Fruit fly (Drosophila melanogaster) S2 (cell line): ENCODE measurements around the gene Cyfip.
A peak's percentile ranks its signal among the peaks of the same experiment; 100 is the strongest.

Experiments used
- CG8478 ChIP-seq: fragments of >200 bp; optimal IDR thresholded peaks from 2 replicates; lab custom pipeline; 2018
- CTCF ChIP-seq, 2 experiments: fragments of >200 bp; optimal IDR thresholded peaks; 2 replicates each; lab custom pipeline; 2018

Gene Cyfip

DNA sequence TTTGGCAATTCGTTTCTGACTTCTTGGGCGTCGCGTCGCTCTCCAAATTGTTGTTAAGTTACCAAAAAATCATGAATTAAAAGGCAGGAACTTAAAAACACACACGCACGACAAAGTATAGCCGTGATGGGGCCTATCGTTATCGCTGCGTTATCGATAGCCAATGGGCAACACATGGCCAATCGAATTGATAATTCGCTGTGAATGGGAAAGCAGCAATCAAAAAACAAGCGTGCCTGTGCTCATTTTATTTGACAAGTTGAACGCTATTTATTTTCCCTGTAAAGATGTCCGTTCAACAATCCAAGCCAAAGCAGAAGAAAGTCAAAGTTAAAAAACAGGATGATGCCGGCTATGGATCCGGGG lies 12.9 kb downstream of the Cyfip start, which contains the start of the genes Surf4 and CG31301:
Gene Surf4, minus strand, starts transcription at position 159 of the 366 bp plus-strand sequence.
Gene CG31301, plus strand, starts transcription at position 188 of the 366 bp plus-strand sequence.
- TF ChIP-seq CG8478 (lab: Kevin White, UChicago) (no peak), CTCF (optimal IDR thresholded peaks at IDR 0.05; lab: Kevin White, UChicago) (no peak)

dm6 chr3R:15347822-15348221 lies 14.8 kb downstream of the Cyfip start, which contains the start of the genes CG42726 and CG42727:
Gene CG42726, plus strand, starts transcription at chr3R:15348048.
Gene CG42727, plus strand, starts transcription at chr3R:15348048.
- no peak for TF ChIP-seq CG8478 (lab: Kevin White, UChicago)
- no peak for TF ChIP-seq CTCF (optimal IDR thresholded peaks at IDR 0.05; lab: Kevin White, UChicago)

- no peak for TF ChIP-seq CG8478 (lab: Kevin White, UChicago)
- TF ChIP-seq CTCF (optimal IDR thresholded peaks at IDR 0.05; lab: Kevin White, UChicago), result no peak
Observed at dm6 chr3R:15350993-15351426, 17.9 kb downstream of the Cyfip start, which contains the start of the genes Trs33 and Tmtc4. Gene Trs33, minus strand, starts transcription at chr3R:15350995. Gene Tmtc4, plus strand, starts transcription at chr3R:15351225.

dm6 chr3R:15354019-15354418 lies 21.0 kb downstream of the Cyfip start:
- no peak for TF ChIP-seq CG8478 (lab: Kevin White, UChicago)
- no peak for TF ChIP-seq CTCF (optimal IDR thresholded peaks at IDR 0.05; lab: Kevin White, UChicago)

DNA sequence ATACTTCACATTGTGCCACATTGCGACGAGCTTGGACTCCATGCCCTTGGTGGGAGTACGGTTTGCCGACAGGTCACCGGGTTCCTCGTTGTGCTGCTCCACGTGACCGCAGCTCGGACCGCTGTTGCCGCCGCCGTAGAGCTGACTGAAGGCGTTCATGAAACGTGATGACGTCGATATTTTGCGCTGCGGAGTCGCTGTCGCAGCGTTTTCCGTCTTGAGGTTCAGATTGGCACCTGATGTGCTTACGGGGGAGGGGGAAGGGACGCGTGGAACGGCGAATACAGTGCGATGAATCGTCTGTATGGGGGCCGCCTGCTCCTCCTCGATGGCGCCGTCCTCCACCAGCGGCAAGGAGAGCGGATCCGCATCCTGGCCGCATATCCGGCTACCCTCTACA lies 23.1 kb downstream of the Cyfip start:
- TF ChIP-seq CG8478 (lab: Kevin White, UChicago), result no peak
- no peak for TF ChIP-seq CTCF (optimal IDR thresholded peaks at IDR 0.05; lab: Kevin White, UChicago)

- TF ChIP-seq CTCF (optimal IDR thresholded peaks at IDR 0.05; lab: Kevin White, UChicago) (no peak), CG8478 (lab: Kevin White, UChicago) (no peak)
Observed at dm6 chr3R:15356645-15357431, 23.8 kb downstream of the Cyfip start, which contains the start of the genes Atg4b and Hibch. Gene Atg4b, minus strand, starts transcription at chr3R:15356924. Gene Hibch, plus strand, starts transcription at chr3R:15357229.

DNA sequence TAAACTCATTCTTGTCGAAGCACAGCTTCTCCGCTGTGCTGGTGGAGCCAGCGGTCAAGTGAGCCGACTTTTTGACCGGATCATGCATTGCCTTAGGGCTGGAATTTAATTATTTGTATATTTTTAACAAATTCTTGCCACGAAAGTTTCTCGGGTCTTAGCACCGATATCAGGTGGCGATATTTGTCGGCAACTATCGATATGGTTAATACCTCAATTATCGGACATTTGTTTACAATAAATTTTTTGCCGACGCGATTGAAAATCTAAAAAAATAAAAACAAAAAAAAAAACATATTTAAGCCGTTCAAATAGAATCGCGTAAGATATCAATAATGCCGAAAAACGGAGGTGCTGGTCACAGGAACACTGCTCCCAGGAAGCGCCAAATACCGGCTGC lies 28.4 kb downstream of the Cyfip start, which contains the start of the genes Cog2 and Trax:
Gene Cog2, minus strand, starts transcription at position 168 of the 400 bp plus-strand sequence.
Gene Trax, plus strand, starts transcription at position 203 of the 400 bp plus-strand sequence.
- no peak for TF ChIP-seq CTCF (optimal IDR thresholded peaks at IDR 0.05; lab: Kevin White, UChicago)
- no peak for TF ChIP-seq CG8478 (lab: Kevin White, UChicago)

- no peak for TF ChIP-seq CG8478 (lab: Kevin White, UChicago)
- TF ChIP-seq CTCF (optimal IDR thresholded peaks at IDR 0.05; lab: Kevin White, UChicago), result no peak
Observed at dm6 chr3R:15363608-15364007, 30.5 kb downstream of the Cyfip start, which contains the start of gene CG6171. Gene CG6171, minus strand, starts transcription at chr3R:15363857.

DNA sequence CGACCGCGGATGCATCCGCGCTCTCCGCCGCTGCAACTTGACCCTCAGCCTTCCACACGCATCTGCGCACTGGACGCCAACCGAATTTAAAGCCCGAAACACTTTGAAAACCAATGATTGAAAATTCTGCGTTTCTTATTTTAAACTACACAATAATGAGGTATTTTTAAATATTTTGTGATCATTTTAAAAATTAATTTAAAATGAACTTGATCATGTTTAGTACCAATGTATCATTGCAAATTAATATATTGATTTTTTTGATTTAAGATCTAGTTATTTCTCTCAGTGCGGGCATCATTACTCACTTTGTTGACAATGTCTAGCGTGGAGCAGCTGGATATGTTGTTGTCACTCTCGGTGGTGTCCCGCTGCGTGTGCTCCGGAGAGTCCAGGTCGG lies 33.8 kb downstream of the Cyfip start:
- no peak for TF ChIP-seq CG8478 (lab: Kevin White, UChicago)
- TF ChIP-seq CTCF (optimal IDR thresholded peaks at IDR 0.05; lab: Kevin White, UChicago), result no peak

DNA sequence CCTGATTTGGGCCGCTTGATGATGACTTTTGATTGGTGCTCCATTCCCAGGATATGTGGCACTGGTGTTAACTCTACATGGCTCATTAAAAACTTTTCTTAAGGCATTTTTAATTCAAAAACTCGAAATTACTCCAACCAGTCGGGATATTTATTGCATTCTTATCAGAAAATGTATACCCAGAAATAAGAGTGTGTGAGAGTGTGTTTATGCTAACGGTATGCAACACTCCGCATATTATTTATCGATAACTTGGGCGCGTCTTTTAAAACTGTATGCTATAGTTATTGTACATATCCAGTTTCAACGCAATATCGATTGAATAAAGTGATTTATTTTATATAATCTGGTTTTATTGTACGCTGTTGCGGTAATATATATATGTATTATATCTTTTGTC lies 34.4 kb downstream of the Cyfip start, which contains the start of gene CG34404:
Gene CG34404, minus strand, starts transcription at position 189 of the 400 bp plus-strand sequence.
- no peak for TF ChIP-seq CG8478 (lab: Kevin White, UChicago)
- no peak for TF ChIP-seq CTCF (optimal IDR thresholded peaks at IDR 0.05; lab: Kevin White, UChicago)

- TF ChIP-seq CG8478 (lab: Kevin White, UChicago), result no peak
- no peak for TF ChIP-seq CTCF (optimal IDR thresholded peaks at IDR 0.05; lab: Kevin White, UChicago)
Observed at dm6 chr3R:15369742-15370141, 36.7 kb downstream of the Cyfip start, which contains the start of gene CG14868. Gene CG14868, minus strand, starts transcription at chr3R:15369945.

dm6 chr3R:15371833-15372232 lies 38.8 kb downstream of the Cyfip start, which contains the start of the genes Ccm3 and CG6136:
Gene Ccm3, plus strand, starts transcription at chr3R:15371957.
Gene CG6136, minus strand, starts transcription at chr3R:15372212.
- TF ChIP-seq CTCF (optimal IDR thresholded peaks at IDR 0.05; lab: Kevin White, UChicago), result peak in 1 of 2 experiments; percentile 2
- TF ChIP-seq CG8478 (lab: Kevin White, UChicago), result no peak

DNA sequence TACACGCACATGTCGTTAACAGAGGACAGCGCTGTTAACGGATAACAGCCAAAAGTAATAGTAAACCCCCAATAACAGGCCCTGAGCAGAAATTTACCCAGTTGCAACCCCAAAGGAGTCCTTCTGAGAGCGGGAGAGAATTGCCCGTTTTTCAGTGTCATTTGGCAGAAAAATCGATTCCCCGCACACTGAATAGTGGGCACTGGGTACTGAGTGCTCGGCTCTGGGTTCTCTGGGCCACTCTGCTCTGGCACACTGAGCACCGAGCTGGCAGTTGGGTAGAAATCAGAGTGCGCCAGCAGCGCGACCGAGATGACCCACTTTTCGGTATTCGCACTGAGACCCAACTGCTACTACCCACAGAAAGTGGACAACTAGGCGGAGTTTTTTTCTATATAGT lies 41.3 kb downstream of the Cyfip start, which contains the start of gene Rbp:
Gene Rbp, plus strand, starts transcription at position 239 of the 400 bp plus-strand sequence.
- TF ChIP-seq CG8478 (lab: Kevin White, UChicago) (no peak), CTCF (optimal IDR thresholded peaks at IDR 0.05; lab: Kevin White, UChicago) (no peak)

dm6 chr3R:15375470-15375869 lies 42.4 kb downstream of the Cyfip start:
- TF ChIP-seq CTCF (optimal IDR thresholded peaks at IDR 0.05; lab: Kevin White, UChicago), result no peak
- no peak for TF ChIP-seq CG8478 (lab: Kevin White, UChicago)

- TF ChIP-seq CG8478 (lab: Kevin White, UChicago), result no peak
- peak in 1 of 2 experiments; percentile 6 for TF ChIP-seq CTCF (optimal IDR thresholded peaks at IDR 0.05; lab: Kevin White, UChicago)
Observed at dm6 chr3R:15379071-15379470, 46.0 kb downstream of the Cyfip start.
